Fruit fly (Drosophila melanogaster) whole organism, wandering third instar larva: ENCODE measurements around the gene CG15530.

Experiments
- Abd-B ChIP-seq: fragments of >200 bp; optimal IDR thresholded peaks from 2 replicates; lab custom pipeline; 2017; ENCODE audit warnings: missing biosample characterization, missing genetic modification characterization
- brk ChIP-seq: fragments of 200-800 bp; sonication (Bioruptor generic); optimal IDR thresholded peaks from 2 replicates; lab custom pipeline; 2016; ENCODE audit warnings: missing biosample characterization, mild to moderate bottlenecking, missing genetic modification characterization
- jim ChIP-seq: fragments of 175-275, 200-325 bp; sonication (Bioruptor generic); optimal IDR thresholded peaks from 2 replicates; lab custom pipeline; 2016; ENCODE audit warnings: missing biosample characterization, mild to moderate bottlenecking, missing genetic modification characterization
- woc ChIP-seq: sonication (Bioruptor generic); optimal IDR thresholded peaks from 2 replicates; lab custom pipeline; 2016; ENCODE audit warnings: missing biosample characterization, mild to moderate bottlenecking, missing genetic modification characterization

DNA sequence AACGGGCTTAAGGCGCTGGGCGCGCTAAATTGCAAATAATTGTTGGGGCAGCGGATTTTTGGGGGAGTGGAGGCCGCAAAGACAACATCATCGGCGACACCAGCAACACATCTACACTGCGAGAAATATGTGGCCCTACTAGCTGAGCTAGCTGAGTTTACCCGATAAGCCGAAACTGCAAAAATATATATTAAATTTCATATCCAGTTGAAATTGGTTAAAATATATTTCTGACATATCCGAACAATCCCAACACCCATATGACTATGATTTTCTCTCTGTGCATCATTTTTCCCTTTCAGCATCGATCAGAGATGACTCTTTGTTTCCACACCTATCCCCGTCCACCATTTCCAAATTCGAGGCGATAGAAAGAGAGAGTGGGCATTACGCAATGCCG, 12.2 kb downstream of the CG15530 start:
- TF ChIP-seq Abd-B (GFP tag; lab: Kevin White, UChicago) (no peak), brk (GFP tag; lab: Kevin White, UChicago) (no peak), woc (peak; percentile 17), jim (GFP tag; lab: Kevin White, UChicago) (no peak)
